Fruit fly (Drosophila melanogaster): ENCODE data around the gene Rga.
A peak's percentile ranks its signal among the peaks of the same experiment; 100 is the strongest.

The Rga gene

dm6 chr3R:5564775-5565190 lies 48.1 kb downstream of the Rga start, which contains the start of the genes CG14671 and CG12746 (continued):
- TF ChIP-seq hbn (GFP tag; IDR thresholded peaks at IDR 0.05; ENCODE audit: partially characterized antibody) (0 out of 2 replicates have a peak, but pooled peaks have one; percentile 24), CG1529 (GFP tag; optimal IDR thresholded peaks at IDR 0.05) (no peak), CG34224 (GFP tag; IDR thresholded peaks at IDR 0.05; ENCODE audit: partially characterized antibody) (0 out of 3 replicates have a peak, but pooled peaks have one; percentile 27), CG9609 (GFP tag; optimal IDR thresholded peaks at IDR 0.05) (no peak), oc (tag; optimal IDR thresholded peaks at IDR 0.05) (no peak), HLH3B (GFP tag; IDR thresholded peaks at IDR 0.05) (no peak), so (GFP tag; IDR thresholded peaks at IDR 0.05) (no peak), Antp (GFP tag; optimal IDR thresholded peaks at IDR 0.05) (no peak), dm (GFP tag; optimal IDR thresholded peaks at IDR 0.05) (peak; percentile 19), CG14965 (GFP tag; optimal IDR thresholded peaks at IDR 0.05; ENCODE audit: borderline replicate concordance) (no peak), Ada2b (GFP tag; IDR thresholded peaks at IDR 0.05) (no peak), dan (GFP tag; IDR thresholded peaks at IDR 0.05) (no peak), chm (GFP tag; IDR thresholded peaks at IDR 0.05) (no peak), CG18764 (GFP tag; optimal IDR thresholded peaks at IDR 0.05) (no peak), CG14860 (GFP tag; IDR thresholded peaks at IDR 0.05; ENCODE audit: partially characterized antibody) (no peak), Drgx (GFP tag; IDR thresholded peaks at IDR 0.05) (no peak), CG12942 (GFP tag; optimal IDR thresholded peaks at IDR 0.05) (no peak), CG12744 (GFP tag; optimal IDR thresholded peaks at IDR 0.05) (no peak), CG15514 (GFP tag; optimal IDR thresholded peaks at IDR 0.05) (no peak), unc-4 (GFP tag; IDR thresholded peaks at IDR 0.05; ENCODE audit: partially characterized antibody) (0 out of 2 replicates have a peak, but pooled peaks have one; percentile 41), CG4707 (GFP tag; optimal IDR thresholded peaks at IDR 0.05) (no peak), CG4328 (GFP tag; optimal IDR thresholded peaks at IDR 0.05) (no peak), Ptx1 (GFP tag; IDR thresholded peaks at IDR 0.05) (no peak), hth (optimal IDR thresholded peaks at IDR 0.05) (no peak), slbo (GFP tag; IDR thresholded peaks at IDR 0.05) (no peak), CG10147 (GFP tag; optimal IDR thresholded peaks at IDR 0.05) (no peak), fd102C (GFP tag; optimal IDR thresholded peaks at IDR 0.05) (no peak), B-H1 (GFP tag; IDR thresholded peaks at IDR 0.05) (no peak), MBD-R2 (GFP tag; IDR thresholded peaks at IDR 0.05) (peak; percentile 88), croc (GFP tag; conservative IDR thresholded peaks at IDR 0.05) (no peak), psq (GFP tag; optimal IDR thresholded peaks at IDR 0.05) (no peak), CG12659 (GFP tag; optimal IDR thresholded peaks at IDR 0.05) (peak; percentile 15), Poxn (GFP tag; IDR thresholded peaks at IDR 0.05) (no peak), Dad (GFP tag; optimal IDR thresholded peaks at IDR 0.05) (no peak), CoRest (tag; optimal IDR thresholded peaks at IDR 0.05) (peak; percentile 13), Hmx (GFP tag; optimal IDR thresholded peaks at IDR 0.05) (no peak), CG16863 (GFP tag; optimal IDR thresholded peaks at IDR 0.05) (no peak), ranshi (GFP tag; IDR thresholded peaks at IDR 0.05) (no peak), wor (GFP tag; IDR thresholded peaks at IDR 0.05) (no peak), ems (GFP tag; optimal IDR thresholded peaks at IDR 0.05) (no peak), CG2199 (GFP tag; IDR thresholded peaks at IDR 0.05) (no peak), CG8281 (tag; optimal IDR thresholded peaks at IDR 0.05) (no peak), CG17186 (GFP tag; optimal IDR thresholded peaks at IDR 0.05) (peak; percentile 26), CG17359 (tag; optimal IDR thresholded peaks at IDR 0.05) (no peak), Max (GFP tag; optimal IDR thresholded peaks at IDR 0.05) (no peak), lov (optimal IDR thresholded peaks at IDR 0.05) (no peak), lov (GFP tag; IDR thresholded peaks at IDR 0.05) (no peak), Myb (GFP tag; optimal IDR thresholded peaks at IDR 0.05) (peak; percentile 84), rib (GFP tag; IDR thresholded peaks at IDR 0.05) (no peak), tap (tag; optimal IDR thresholded peaks at IDR 0.05) (no peak), abd-A (tag; optimal IDR thresholded peaks at IDR 0.05) (no peak), CrebB (tag; optimal IDR thresholded peaks at IDR 0.05) (peak; percentile 26)

All from whole organism, embryonic.